Worm (Caenorhabditis elegans) whole organism, young adult: ENCODE results near the gene C26E6.12.

ENCODE experiments used
- F23B12.7 ChIP-seq: sonication (generic microtip); optimal IDR thresholded peaks from 2 replicates; lab custom pipeline; 2017; ENCODE audit warnings: missing genetic modification characterization, mild to moderate bottlenecking, missing compliant biosample characterization, antibody characterized with exemption, moderate library complexity; ENCODE audit not compliant: insufficient read depth
- F37B4.10 ChIP-seq: fragments of 200-800 bp; sonication (Bioruptor generic); IDR thresholded peaks from 2 replicates; pipeline ENCODE4 v1.3.6; 2022; ENCODE audit warnings: missing genetic modification characterization, missing compliant biosample characterization
- F49E8.2 ChIP-seq: sonication (generic microtip); optimal IDR thresholded peaks from 3 replicates; lab custom pipeline; 2017; ENCODE audit warnings: missing genetic modification characterization, mild to moderate bottlenecking, missing compliant biosample characterization, antibody characterized with exemption, moderate library complexity; ENCODE audit not compliant: insufficient read depth
- F52B5.7 ChIP-seq: sonication (generic microtip); optimal IDR thresholded peaks from 2 replicates; lab custom pipeline; 2016; ENCODE audit warnings: mild to moderate bottlenecking, missing genetic modification characterization, missing compliant biosample characterization
- F57C9.4 ChIP-seq: sonication (generic microtip); optimal IDR thresholded peaks from 2 replicates; lab custom pipeline; 2017; ENCODE audit warnings: mild to moderate bottlenecking, missing genetic modification characterization, missing compliant biosample characterization
- Y53F4B.3 ChIP-seq: fragments of 200-800 bp; sonication (Bioruptor generic); IDR thresholded peaks from 2 replicates; pipeline ENCODE4 v1.3.6; 2022; ENCODE audit warnings: missing genetic modification reagents, missing genetic modification characterization, missing compliant biosample characterization
- Y53G8AR.9 ChIP-seq: fragments of 200-800 bp; sonication (Bioruptor generic); conservative IDR thresholded peaks from 2 replicates; pipeline ENCODE4 v1.3.6; 2022; ENCODE audit warnings: missing genetic modification reagents, missing genetic modification characterization, missing compliant biosample characterization
- akir-1 ChIP-seq: fragments of 200-800 bp; sonication (Bioruptor generic); optimal IDR thresholded peaks from 2 replicates; lab custom pipeline; 2018; ENCODE audit warnings: mild to moderate bottlenecking, missing genetic modification characterization, moderate library complexity, missing compliant biosample characterization
- attf-3 ChIP-seq: fragments of 200-800 bp; sonication (Bioruptor generic); conservative IDR thresholded peaks from 2 replicates; pipeline ENCODE4 v1.3.6; 2022; ENCODE audit warnings: missing genetic modification reagents, missing genetic modification characterization, missing compliant biosample characterization
- attf-5 ChIP-seq: fragments of 200-800 bp; sonication (Bioruptor generic); optimal IDR thresholded peaks from 2 replicates; lab custom pipeline; 2018; ENCODE audit warnings: mild to moderate bottlenecking, missing genetic modification characterization, missing compliant biosample characterization
- attf-6 ChIP-seq: fragments of 200-800 bp; sonication (Bioruptor generic); IDR thresholded peaks from 2 replicates; pipeline ENCODE4 v1.3.6; 2022; ENCODE audit warnings: missing genetic modification reagents, missing genetic modification characterization, missing compliant biosample characterization
- bed-1 ChIP-seq: fragments of 200-800 bp; sonication (Bioruptor generic); IDR thresholded peaks from 2 replicates; pipeline ENCODE4 v1.3.6; 2022; ENCODE audit warnings: missing genetic modification reagents, missing genetic modification characterization, missing compliant biosample characterization
- bed-2 ChIP-seq: fragments of 200-800 bp; sonication (Bioruptor generic); IDR thresholded peaks from 2 replicates; pipeline ENCODE4 v1.3.6; 2022; ENCODE audit warnings: missing genetic modification reagents, missing genetic modification characterization, missing compliant biosample characterization
- cebp-2 ChIP-seq: fragments of 200-800 bp; sonication (Bioruptor generic); IDR thresholded peaks from 2 replicates; pipeline ENCODE4 v1.3.6; 2022; ENCODE audit warnings: missing genetic modification characterization, missing compliant biosample characterization
- ceh-100 ChIP-seq: fragments of 200-800 bp; sonication (Bioruptor generic); IDR thresholded peaks from 2 replicates; pipeline ENCODE4 v1.3.6; 2022; ENCODE audit warnings: missing genetic modification reagents, missing genetic modification characterization, missing compliant biosample characterization
- ceh-91 ChIP-seq: fragments of 200-800 bp; sonication (Bioruptor generic); IDR thresholded peaks from 2 replicates; pipeline ENCODE4 v1.3.6; 2022; ENCODE audit warnings: missing genetic modification reagents, missing genetic modification characterization, missing compliant biosample characterization
- dox-1 ChIP-seq: fragments of 200-800 bp; sonication (Bioruptor generic); IDR thresholded peaks from 2 replicates; pipeline ENCODE4 v1.3.6; 2022; ENCODE audit warnings: missing genetic modification reagents, missing genetic modification characterization, missing compliant biosample characterization
- dpl-1 ChIP-seq: fragments of 150-350 bp; optimal IDR thresholded peaks from 2 replicates; lab custom pipeline; 2014; ENCODE audit warnings: missing biosample characterization, missing genetic modification reagents, missing genetic modification characterization
- fkh-3 ChIP-seq: sonication (generic microtip); optimal IDR thresholded peaks from 2 replicates; lab custom pipeline; 2016; ENCODE audit warnings: mild to moderate bottlenecking, missing genetic modification characterization, missing compliant biosample characterization
- hlh-12 ChIP-seq: sonication (generic microtip); optimal IDR thresholded peaks from 2 replicates; lab custom pipeline; 2016; ENCODE audit warnings: missing genetic modification characterization, missing compliant biosample characterization
- hmg-20 ChIP-seq: fragments of 200-800 bp; sonication (Bioruptor generic); IDR thresholded peaks from 2 replicates; pipeline ENCODE4 v1.3.6; 2022; ENCODE audit warnings: missing genetic modification reagents, missing genetic modification characterization, missing compliant biosample characterization
- hrde-1 ChIP-seq: sonication (generic microtip); optimal IDR thresholded peaks from 2 replicates; lab custom pipeline; 2016; ENCODE audit warnings: missing genetic modification characterization, mild to moderate bottlenecking, missing compliant biosample characterization, moderate library complexity, missing genotype, missing genetic modification reagents, borderline replicate concordance
- hsf-1 ChIP-seq: fragments of 200-800 bp; sonication (Bioruptor generic); IDR thresholded peaks from 2 replicates; pipeline ENCODE4 v1.3.6; 2022; ENCODE audit warnings: missing genetic modification reagents, missing genetic modification characterization, missing compliant biosample characterization
- let-607 ChIP-seq, 2 experiments: fragments of 200-800 bp in 1 of 2; sonication (Bioruptor generic) in 1 of 2; sonication (generic microtip) in 1 of 2; optimal IDR thresholded peaks; 2 replicates each; lab custom pipeline; 2016 to 2018; ENCODE audit warnings: mild to moderate bottlenecking in 2 of 2, missing compliant biosample characterization in 2 of 2, missing genetic modification characterization in 2 of 2, moderate library complexity in 2 of 2, missing genotype in 1 of 2
- lin-40 ChIP-seq: sonication (generic microtip); optimal IDR thresholded peaks from 2 replicates; lab custom pipeline; 2016; ENCODE audit warnings: missing genetic modification characterization, mild to moderate bottlenecking, missing compliant biosample characterization, missing genotype, missing genetic modification reagents
- lin-54 ChIP-seq: fragments of 200-800 bp; sonication (Bioruptor generic); optimal IDR thresholded peaks from 2 replicates; lab custom pipeline; 2018; ENCODE audit warnings: mild to moderate bottlenecking, missing genetic modification characterization, missing compliant biosample characterization
- lsl-1 ChIP-seq: fragments of 200-800 bp; sonication (Bioruptor generic); optimal IDR thresholded peaks from 2 replicates; lab custom pipeline; 2018; ENCODE audit warnings: mild to moderate bottlenecking, missing genetic modification characterization, moderate library complexity, missing compliant biosample characterization
- madf-10 ChIP-seq: sonication (generic microtip); optimal IDR thresholded peaks from 2 replicates; lab custom pipeline; 2016; ENCODE audit warnings: mild to moderate bottlenecking, missing genetic modification characterization, missing compliant biosample characterization
- madf-6 ChIP-seq: fragments of 200-800 bp; sonication (Bioruptor generic); IDR thresholded peaks from 2 replicates; pipeline ENCODE4 v1.3.6; 2022; ENCODE audit warnings: missing genetic modification reagents, missing genetic modification characterization, missing compliant biosample characterization
- mcd-1 ChIP-seq: fragments of 200-800 bp; sonication (Bioruptor generic); IDR thresholded peaks from 2 replicates; pipeline ENCODE4 v1.3.6; 2022; ENCODE audit warnings: missing genetic modification reagents, missing genetic modification characterization, missing compliant biosample characterization
- mel-28 ChIP-seq: sonication (generic microtip); optimal IDR thresholded peaks from 2 replicates; lab custom pipeline; 2016; ENCODE audit warnings: borderline replicate concordance, mild to moderate bottlenecking, missing genetic modification characterization, missing compliant biosample characterization
- mxl-1 ChIP-seq: sonication (generic microtip); optimal IDR thresholded peaks from 2 replicates; lab custom pipeline; 2016; ENCODE audit warnings: missing genetic modification characterization, missing compliant biosample characterization
- nfya-2 ChIP-seq: fragments of 200-800 bp; sonication (Bioruptor generic); IDR thresholded peaks from 2 replicates; pipeline ENCODE4 v1.3.6; 2022; ENCODE audit warnings: missing genetic modification reagents, missing genetic modification characterization, missing compliant biosample characterization
- nhr-120 ChIP-seq: fragments of 200-800 bp; sonication (Bioruptor generic); IDR thresholded peaks from 2 replicates; pipeline ENCODE4 v1.3.6; 2022; ENCODE audit warnings: missing genetic modification characterization, missing compliant biosample characterization
- pha-4 ChIP-seq: fragments of 150-350 bp; sonication (generic microtip); optimal IDR thresholded peaks from 2 replicates; lab custom pipeline; 2014; ENCODE audit warnings: missing biosample characterization, missing genetic modification reagents, missing genetic modification characterization
- rcor-1 ChIP-seq: fragments of 200-800 bp; sonication (Bioruptor generic); IDR thresholded peaks from 2 replicates; pipeline ENCODE4 v1.3.6; 2022; ENCODE audit warnings: missing genetic modification reagents, missing genetic modification characterization, missing compliant biosample characterization
- repo-1 ChIP-seq: sonication (generic microtip); optimal IDR thresholded peaks from 2 replicates; lab custom pipeline; 2017; ENCODE audit warnings: mild to moderate bottlenecking, missing genetic modification characterization, missing compliant biosample characterization
- sdz-38 ChIP-seq: sonication (generic microtip); optimal IDR thresholded peaks from 2 replicates; lab custom pipeline; 2016; ENCODE audit warnings: missing genotype, missing genetic modification characterization, missing compliant biosample characterization
- sea-2 ChIP-seq: fragments of 200-800 bp; sonication (Bioruptor generic); IDR thresholded peaks from 2 replicates; pipeline ENCODE4 v1.3.6; 2022; ENCODE audit warnings: missing genetic modification characterization, missing compliant biosample characterization
- snpc-1.3 ChIP-seq: sonication (generic microtip); optimal IDR thresholded peaks from 2 replicates; lab custom pipeline; 2017; ENCODE audit warnings: missing genetic modification characterization, mild to moderate bottlenecking, missing compliant biosample characterization, antibody characterized with exemption, moderate library complexity, missing genotype, missing genetic modification reagents; ENCODE audit not compliant: insufficient read depth
- snpc-3.4 ChIP-seq: sonication (generic microtip); optimal IDR thresholded peaks from 2 replicates; lab custom pipeline; 2017; ENCODE audit warnings: missing genetic modification characterization, mild to moderate bottlenecking, missing compliant biosample characterization, antibody characterized with exemption, moderate library complexity, missing genotype, missing genetic modification reagents
- sptf-2 ChIP-seq: fragments of 200-800 bp; sonication (Bioruptor generic); optimal IDR thresholded peaks from 2 replicates; lab custom pipeline; 2018; ENCODE audit warnings: mild to moderate bottlenecking, missing genetic modification characterization, missing compliant biosample characterization
- tbx-9 ChIP-seq: sonication (generic microtip); optimal IDR thresholded peaks from 2 replicates; lab custom pipeline; 2016; ENCODE audit warnings: borderline replicate concordance, missing genetic modification characterization, inconsistent platforms, missing compliant biosample characterization
- tlf-1 ChIP-seq: fragments of 200-800 bp; sonication (Bioruptor generic); optimal IDR thresholded peaks from 2 replicates; lab custom pipeline; 2018; ENCODE audit warnings: mild to moderate bottlenecking, missing genetic modification characterization, missing compliant biosample characterization
- zfh-2 ChIP-seq: fragments of 200-800 bp; sonication (Bioruptor generic); conservative IDR thresholded peaks from 2 replicates; pipeline ENCODE4 v1.3.6; 2022; ENCODE audit warnings: missing genetic modification reagents, missing genetic modification characterization, missing compliant biosample characterization
- zim-3 ChIP-seq: sonication (generic microtip); optimal IDR thresholded peaks from 2 replicates; lab custom pipeline; 2017; ENCODE audit warnings: mild to moderate bottlenecking, missing genetic modification characterization, moderate library complexity, missing compliant biosample characterization
- ztf-18 ChIP-seq: sonication (generic microtip); optimal IDR thresholded peaks from 2 replicates; lab custom pipeline; 2016; ENCODE audit warnings: missing genotype, mild to moderate bottlenecking, missing genetic modification characterization, missing compliant biosample characterization
- ztf-26 ChIP-seq: sonication (generic microtip); optimal IDR thresholded peaks from 2 replicates; lab custom pipeline; 2017; ENCODE audit warnings: missing genetic modification characterization, missing compliant biosample characterization

Gene C26E6.12

DNA sequence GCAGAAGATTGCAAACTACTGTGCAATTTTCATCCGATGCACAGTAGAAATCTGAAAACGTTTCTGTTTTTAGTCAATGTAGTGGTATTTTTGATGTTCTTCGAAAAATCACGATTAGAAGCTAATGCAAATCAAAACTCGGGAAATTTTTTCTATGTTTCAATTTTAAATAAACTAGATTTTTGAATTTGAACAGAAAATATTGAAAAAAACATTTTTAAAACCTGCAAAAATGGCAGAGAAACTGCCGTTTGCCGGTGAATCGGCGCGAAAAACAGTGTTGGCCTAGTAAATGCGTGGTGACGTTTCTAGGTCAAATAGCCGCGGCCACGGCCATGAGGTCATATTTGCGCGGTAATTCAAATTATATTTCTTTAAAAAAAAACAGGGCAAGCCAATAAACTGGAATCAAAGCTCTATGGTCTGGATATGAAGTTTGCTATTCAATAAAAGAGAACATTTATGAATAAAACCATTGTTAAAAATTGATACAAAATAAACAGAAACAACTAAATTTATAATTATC, 1.8 kb downstream of the C26E6.12 start, which contains the start of gene set-2 (continued):
- peak; percentile 75 for TF ChIP-seq lsl-1 (GFP tag; lab: Kevin White, UChicago)
- peak; percentile 92 for TF ChIP-seq bed-2 (GFP tag; lab: Robert Waterston, UW)
- TF ChIP-seq Y53G8AR.9 (GFP tag; lab: Robert Waterston, UW) = peak; percentile 51; the same call in 1 of the 2 replicates
- TF ChIP-seq pha-4 = no peak
- TF ChIP-seq akir-1 = no peak
- 0 out of 2 replicates have a peak, but pooled peaks have one; percentile 19 for TF ChIP-seq hsf-1
- peak; percentile 55 for TF ChIP-seq madf-10 (tag; lab: Kevin White, UChicago)
- no peak for TF ChIP-seq cebp-2 (GFP tag; lab: Robert Waterston, UW)
- peak; percentile 45 for TF ChIP-seq hrde-1 (tag; lab: Kevin White, UChicago)
- peak; percentile 74 for TF ChIP-seq ztf-18
- peak; percentile 84 for TF ChIP-seq sptf-2 (GFP tag; lab: Kevin White, UChicago)
- TF ChIP-seq mcd-1 = peak; percentile 83
- TF ChIP-seq hmg-20 = no peak
- peak; percentile 81 for TF ChIP-seq rcor-1 (GFP tag; lab: Robert Waterston, UW)
- TF ChIP-seq madf-6 (GFP tag; lab: Robert Waterston, UW) = peak; percentile 88
- TF ChIP-seq tlf-1 (GFP tag; lab: Kevin White, UChicago) = peak; percentile 77
- TF ChIP-seq zfh-2 (GFP tag; lab: Robert Waterston, UW) = 0 out of 2 replicates have a peak, but pooled peaks have one; percentile 30
- no peak for TF ChIP-seq nfya-2 (GFP tag; lab: Robert Waterston, UW)
- peak; percentile 50 for TF ChIP-seq ceh-100 (GFP tag; lab: Robert Waterston, UW)
- TF ChIP-seq dpl-1 (GFP tag; lab: Kevin White, UChicago) = peak; percentile 92
- no peak for TF ChIP-seq tbx-9
- TF ChIP-seq snpc-3.4 (tag; lab: Kevin White, UChicago) = peak; percentile 78
- TF ChIP-seq let-607 (tag; optimal IDR thresholded peaks at IDR 0.05; lab: Kevin White, UChicago) = peak in 1 of 2 experiments; percentile 32
- TF ChIP-seq bed-1 = 0 out of 2 replicates have a peak, but pooled peaks have one; percentile 79
- no peak for TF ChIP-seq fkh-3 (tag; lab: Kevin White, UChicago)
- peak; percentile 90 for TF ChIP-seq dox-1 (GFP tag; lab: Robert Waterston, UW)
- no peak for TF ChIP-seq zim-3 (tag; lab: Kevin White, UChicago)
- TF ChIP-seq lin-40 = peak; percentile 28
- TF ChIP-seq Y53F4B.3 (GFP tag; lab: Robert Waterston, UW) = no peak
- TF ChIP-seq mel-28 (tag; lab: Kevin White, UChicago) = no peak
- no peak for TF ChIP-seq sdz-38 (tag; lab: Kevin White, UChicago)
- no peak for TF ChIP-seq nhr-120 (GFP tag; lab: Robert Waterston, UW)
- TF ChIP-seq attf-3 (GFP tag; lab: Robert Waterston, UW) = peak; percentile 66
- TF ChIP-seq sea-2 (GFP tag; lab: Robert Waterston, UW) = no peak
- TF ChIP-seq F23B12.7 (tag; lab: Kevin White, UChicago) = no peak
- TF ChIP-seq ztf-26 (tag; lab: Kevin White, UChicago) = no peak
- TF ChIP-seq F52B5.7 (tag; lab: Kevin White, UChicago) = no peak
- no peak for TF ChIP-seq F49E8.2 (tag; lab: Kevin White, UChicago)
- no peak for TF ChIP-seq F37B4.10 (GFP tag; lab: Robert Waterston, UW)
- peak; percentile 60 for TF ChIP-seq snpc-1.3 (tag; lab: Kevin White, UChicago)
- TF ChIP-seq mxl-1 (tag; lab: Kevin White, UChicago) = no peak
- peak; percentile 82 for TF ChIP-seq ceh-91 (GFP tag; lab: Robert Waterston, UW)
- TF ChIP-seq lin-54 = peak; percentile 97
- TF ChIP-seq attf-6 (GFP tag; lab: Robert Waterston, UW) = peak; percentile 29; the same call in 1 of the 2 replicates
- peak; percentile 91 for TF ChIP-seq attf-5 (GFP tag; lab: Kevin White, UChicago)
- TF ChIP-seq hlh-12 = no peak
- TF ChIP-seq F57C9.4 (tag; lab: Kevin White, UChicago) = no peak
- no peak for TF ChIP-seq repo-1 (tag; lab: Kevin White, UChicago)
